Worm (Caenorhabditis elegans): ENCODE results near the gene H20E11.1.
A peak's percentile ranks its signal among the peaks of the same experiment; 100 is the strongest.
"Not testable (repeated sequence)": the region's sequence is repeated elsewhere in the genome, so short reads cannot be mapped to it uniquely, and the experiment has no call there.

The H20E11.1 gene

DNA sequence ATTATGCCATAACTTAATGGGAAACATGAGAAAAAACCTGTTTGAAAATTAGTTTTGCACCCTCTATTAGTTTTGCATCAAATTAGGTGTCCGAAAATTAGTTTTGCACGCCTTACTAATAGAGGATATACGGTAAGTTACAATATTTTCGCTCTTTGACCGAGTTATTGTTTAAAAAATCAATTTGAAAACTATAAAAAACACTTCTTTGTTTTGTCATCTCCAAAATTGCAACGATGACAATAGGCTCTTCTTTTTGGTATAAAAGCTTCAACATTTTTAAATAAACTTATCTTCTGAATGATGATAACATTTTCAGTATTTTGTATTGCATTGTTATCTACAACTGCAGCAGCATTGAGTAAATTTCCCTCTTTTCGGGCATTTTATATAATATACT lies 2.5 kb upstream of the H20E11.1 start, which contains the start of gene H20E11.2:
Gene H20E11.2 (plus strand): TSS at position 301 of the 400 bp plus-strand sequence.
- TF ChIP-seq pax-1, ceh-30, ceh-31 (tag; optimal IDR thresholded peaks at IDR 0.05): not testable (repeated sequence)

ce11 chrIV:6832194-6832593 lies 2.2 kb downstream of the H20E11.1 start:
- TF ChIP-seq C08G9.2 (tag; optimal IDR thresholded peaks at IDR 0.05) = no peak
- no peak for TF ChIP-seq unc-3 (GFP tag; conservative IDR thresholded peaks at IDR 0.05)
- TF ChIP-seq unc-3 (tag; optimal IDR thresholded peaks at IDR 0.05) = no peak
- no peak for TF ChIP-seq tbx-2 (tag; optimal IDR thresholded peaks at IDR 0.05)
- TF ChIP-seq fkh-10 (GFP tag; optimal IDR thresholded peaks at IDR 0.05) = no peak
- TF ChIP-seq ceh-6 (GFP tag; optimal IDR thresholded peaks at IDR 0.05) = no peak
- no peak for TF ChIP-seq sdc-2 (tag; optimal IDR thresholded peaks at IDR 0.05)
- TF ChIP-seq gmeb-2 (tag; optimal IDR thresholded peaks at IDR 0.05) = no peak
- no peak for TF ChIP-seq pha-4 (tag; optimal IDR thresholded peaks at IDR 0.05)

DNA sequence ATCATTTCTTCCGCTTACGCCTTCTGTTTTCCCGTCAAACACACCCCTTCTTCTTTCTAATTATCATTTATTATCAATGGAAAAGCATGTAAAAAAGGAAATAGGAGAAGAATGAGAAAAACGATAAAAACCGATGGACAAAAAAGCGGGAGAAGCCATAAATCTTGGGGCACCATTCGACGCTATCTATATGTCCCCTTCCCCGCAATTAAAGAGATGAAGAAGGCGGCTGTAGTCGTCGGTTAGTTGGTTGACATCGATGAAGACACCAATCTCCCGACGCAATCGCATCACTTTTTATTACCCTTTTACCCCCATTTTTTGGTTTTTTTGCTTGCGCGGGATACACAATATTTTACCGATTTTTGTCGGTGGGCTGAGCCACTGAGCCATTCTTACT lies 3.7 kb downstream of the H20E11.1 start:
- TF ChIP-seq ceh-2 (tag; optimal IDR thresholded peaks at IDR 0.05) = no peak
- TF ChIP-seq ceh-14 (tag; optimal IDR thresholded peaks at IDR 0.05) = no peak
- no peak for TF ChIP-seq gmeb-2 (tag; optimal IDR thresholded peaks at IDR 0.05)
- TF ChIP-seq C08G9.2 (tag; optimal IDR thresholded peaks at IDR 0.05) = no peak
- no peak for TF ChIP-seq syd-9 (tag; optimal IDR thresholded peaks at IDR 0.05)
- no peak for TF ChIP-seq rnt-1 (tag; optimal IDR thresholded peaks at IDR 0.05)
- no peak for TF ChIP-seq pqm-1 (tag; optimal IDR thresholded peaks at IDR 0.05)
- TF ChIP-seq hlh-13 (GFP tag; optimal IDR thresholded peaks at IDR 0.05) = no peak
- TF ChIP-seq pha-4 (tag; optimal IDR thresholded peaks at IDR 0.05) = no peak
- TF ChIP-seq zip-5 (tag; optimal IDR thresholded peaks at IDR 0.05) = no peak

DNA sequence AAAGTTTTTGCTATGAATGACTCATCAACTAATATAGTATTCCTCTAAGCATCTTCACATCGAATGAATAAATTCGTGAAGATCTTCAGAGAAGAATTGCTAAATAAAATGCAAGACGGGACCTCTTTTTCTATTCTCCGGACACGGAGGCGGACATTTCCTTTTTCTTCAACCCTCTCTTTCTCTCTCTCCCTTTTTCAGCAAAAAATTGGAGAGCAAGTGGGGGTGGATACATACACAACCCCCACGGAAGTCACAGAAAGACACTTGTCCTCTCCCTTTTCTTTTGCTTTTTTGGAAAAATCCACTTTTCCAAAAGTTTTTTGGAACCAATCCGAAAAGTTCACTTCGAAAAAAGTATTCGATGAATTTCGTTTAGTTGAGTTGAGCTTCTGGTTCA lies 4.8 kb downstream of the H20E11.1 start:
- TF ChIP-seq pqm-1 (tag; optimal IDR thresholded peaks at IDR 0.05) = no peak
- no peak for TF ChIP-seq ttx-3 (tag; optimal IDR thresholded peaks at IDR 0.05)
- TF ChIP-seq che-1 (tag; optimal IDR thresholded peaks at IDR 0.05) = no peak
- no peak for TF ChIP-seq gmeb-2 (tag; optimal IDR thresholded peaks at IDR 0.05)
- TF ChIP-seq unc-42 (tag; optimal IDR thresholded peaks at IDR 0.05) = peak; percentile 23
- TF ChIP-seq ceh-14 (tag; optimal IDR thresholded peaks at IDR 0.05) = no peak
- TF ChIP-seq fax-1 (tag; optimal IDR thresholded peaks at IDR 0.05) = no peak

ce11 chrIV:6836769-6837168 lies 6.8 kb downstream of the H20E11.1 start:
- no peak for TF ChIP-seq K02D7.2 (tag; optimal IDR thresholded peaks at IDR 0.05)

DNA sequence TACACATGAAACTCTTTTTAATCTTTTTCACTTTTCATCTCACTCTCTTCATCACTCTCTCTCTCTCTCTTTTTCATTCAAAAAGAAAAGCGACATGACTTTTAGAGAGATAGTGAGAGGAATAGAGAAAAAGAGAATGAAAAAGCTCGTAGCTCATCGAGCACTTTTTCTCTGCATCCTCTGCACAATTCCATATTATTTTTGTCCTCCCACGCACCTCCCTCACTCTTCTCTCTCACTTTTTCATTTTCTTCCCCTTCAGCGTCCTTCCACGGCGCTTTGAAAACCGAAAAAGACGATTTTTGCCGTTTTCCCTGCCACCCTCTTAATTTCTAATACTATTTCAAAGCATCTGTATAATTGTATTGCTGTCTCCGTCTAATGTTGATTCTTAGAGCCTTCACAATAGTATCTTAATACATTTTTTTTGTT lies 9.2 kb downstream of the H20E11.1 start:
- TF ChIP-seq ama-1 (optimal IDR thresholded peaks at IDR 0.05) (no peak), gmeb-2 (tag; optimal IDR thresholded peaks at IDR 0.05) (no peak), fax-1 (tag; optimal IDR thresholded peaks at IDR 0.05) (no peak), ceh-34 (tag; optimal IDR thresholded peaks at IDR 0.05) (peak; percentile 29), ceh-31 (tag; optimal IDR thresholded peaks at IDR 0.05) (peak; percentile 64), hlh-13 (GFP tag; optimal IDR thresholded peaks at IDR 0.05) (no peak), pros-1 (tag; optimal IDR thresholded peaks at IDR 0.05) (no peak), ceh-2 (tag; optimal IDR thresholded peaks at IDR 0.05) (no peak), fkh-10 (GFP tag; optimal IDR thresholded peaks at IDR 0.05) (no peak), K02D7.2 (tag; optimal IDR thresholded peaks at IDR 0.05) (no peak), npax-4 (tag; optimal IDR thresholded peaks at IDR 0.05) (no peak), ztf-16 (tag; optimal IDR thresholded peaks at IDR 0.05) (no peak), pqm-1 (tag; optimal IDR thresholded peaks at IDR 0.05) (no peak), pax-1 (tag; optimal IDR thresholded peaks at IDR 0.05) (peak; percentile 55), odd-2 (tag; optimal IDR thresholded peaks at IDR 0.05) (no peak), F13H6.1 (tag; optimal IDR thresholded peaks at IDR 0.05) (no peak), tbx-7 (tag; optimal IDR thresholded peaks at IDR 0.05) (no peak), che-1 (tag; optimal IDR thresholded peaks at IDR 0.05) (no peak), unc-42 (tag; optimal IDR thresholded peaks at IDR 0.05) (peak; percentile 64), syd-9 (tag; optimal IDR thresholded peaks at IDR 0.05) (no peak), ceh-45 (GFP tag; IDR thresholded peaks at IDR 0.05) (no peak), ceh-24 (tag; optimal IDR thresholded peaks at IDR 0.05) (no peak), dve-1 (tag; optimal IDR thresholded peaks at IDR 0.05) (peak; percentile 30), pha-4 (tag; optimal IDR thresholded peaks at IDR 0.05) (no peak), lin-11 (tag; optimal IDR thresholded peaks at IDR 0.05) (no peak), sox-2 (GFP tag; IDR thresholded peaks at IDR 0.05) (no peak), pha-2 (tag; optimal IDR thresholded peaks at IDR 0.05) (no peak), unc-86 (tag; optimal IDR thresholded peaks at IDR 0.05) (no peak), ceh-22 (tag; optimal IDR thresholded peaks at IDR 0.05) (no peak), unc-55 (GFP tag; optimal IDR thresholded peaks at IDR 0.05) (peak; percentile 85), hlh-15 (tag; optimal IDR thresholded peaks at IDR 0.05) (no peak)

Data from whole organism, late embryonic.